Worm (Caenorhabditis elegans) whole organism, early embryonic: ENCODE measurements around the gene dhhc-5.

ENCODE experiments used
- B0310.2 ChIP-seq: sonication (generic microtip); optimal IDR thresholded peaks from 2 replicates; lab custom pipeline; 2016; ENCODE audit warnings: mild to moderate bottlenecking, missing genetic modification characterization, missing compliant biosample characterization
- aly-1 ChIP-seq: sonication (generic microtip); optimal IDR thresholded peaks from 2 replicates; lab custom pipeline; 2016; ENCODE audit warnings: missing genetic modification characterization, missing compliant biosample characterization
- ama-1 ChIP-seq: fragments of 150-350 bp; optimal IDR thresholded peaks from 2 replicates; lab custom pipeline; 2014
- ets-7 ChIP-seq: sonication (generic microtip); optimal IDR thresholded peaks from 2 replicates; lab custom pipeline; 2016; ENCODE audit warnings: missing genotype, missing genetic modification characterization, missing compliant biosample characterization
- flt-1 ChIP-seq: fragments of 200-800 bp; sonication (Bioruptor generic); IDR thresholded peaks from 2 replicates; pipeline ENCODE4 v1.3.6; 2022; ENCODE audit warnings: missing genetic modification characterization, missing compliant biosample characterization
- hmg-4 ChIP-seq: fragments of 200-800 bp; sonication (Bioruptor generic); optimal IDR thresholded peaks from 2 replicates; lab custom pipeline; 2018; ENCODE audit warnings: mild to moderate bottlenecking, missing genetic modification characterization, missing compliant biosample characterization
- pes-1 ChIP-seq: fragments of 200-800 bp; sonication (Bioruptor generic); IDR thresholded peaks from 2 replicates; pipeline ENCODE4 v1.3.6; 2022; ENCODE audit warnings: missing genetic modification reagents, missing genetic modification characterization, missing compliant biosample characterization
- scrt-1 ChIP-seq: fragments of 200-800 bp; sonication (Bioruptor generic); IDR thresholded peaks from 2 replicates; pipeline ENCODE4 v1.3.6; 2022; ENCODE audit warnings: missing genetic modification characterization, missing compliant biosample characterization
- tbx-11 ChIP-seq: fragments of 200-800 bp; sonication (Bioruptor generic); IDR thresholded peaks from 2 replicates; pipeline ENCODE4 v1.3.6; 2022; ENCODE audit warnings: missing genetic modification characterization, missing compliant biosample characterization
- tra-4 ChIP-seq: sonication (generic microtip); optimal IDR thresholded peaks from 2 replicates; lab custom pipeline; 2017; ENCODE audit warnings: missing genetic modification characterization, missing compliant biosample characterization

ce11 chrIII:6822790-6823189 lies 26.1 kb downstream of the dhhc-5 start:
- TF ChIP-seq scrt-1 (GFP tag; lab: Robert Waterston, UW) (no peak), ets-7 (no peak), hmg-4 (GFP tag; lab: Kevin White, UChicago) (no peak), ama-1 (no peak), tbx-11 (GFP tag; lab: Robert Waterston, UW) (no peak), flt-1 (GFP tag; lab: Robert Waterston, UW) (no peak), B0310.2 (tag; lab: Kevin White, UChicago) (no peak), pes-1 (GFP tag; lab: Robert Waterston, UW) (no peak), aly-1 (no peak), tra-4 (tag; lab: Kevin White, UChicago) (no peak)
